Worm (Caenorhabditis elegans) whole organism, early embryonic: ENCODE measurements around the gene F19H8.2.

Source experiments
- F13C5.2 ChIP-seq: sonication (generic microtip); optimal IDR thresholded peaks from 2 replicates; lab custom pipeline; 2017; ENCODE audit warnings: mild to moderate bottlenecking, missing genetic modification characterization, inconsistent platforms, missing compliant biosample characterization
- aly-1 ChIP-seq: sonication (generic microtip); optimal IDR thresholded peaks from 2 replicates; lab custom pipeline; 2016; ENCODE audit warnings: missing genetic modification characterization, missing compliant biosample characterization
- ama-1 ChIP-seq: fragments of 150-350 bp; optimal IDR thresholded peaks from 2 replicates; lab custom pipeline; 2014
- ceh-13 ChIP-seq: fragments of 200-800 bp; sonication (Bioruptor generic); optimal IDR thresholded peaks from 2 replicates; lab custom pipeline; 2018; ENCODE audit warnings: mild to moderate bottlenecking, missing genetic modification characterization, missing compliant biosample characterization
- ceh-36 ChIP-seq: sonication (generic microtip); optimal IDR thresholded peaks from 2 replicates; lab custom pipeline; 2016; ENCODE audit warnings: missing genetic modification characterization, inconsistent platforms, missing compliant biosample characterization
- ets-7 ChIP-seq: sonication (generic microtip); optimal IDR thresholded peaks from 2 replicates; lab custom pipeline; 2016; ENCODE audit warnings: missing genotype, missing genetic modification characterization, missing compliant biosample characterization
- flt-1 ChIP-seq: fragments of 200-800 bp; sonication (Bioruptor generic); IDR thresholded peaks from 2 replicates; pipeline ENCODE4 v1.3.6; 2022; ENCODE audit warnings: missing genetic modification characterization, missing compliant biosample characterization
- hmbx-1 ChIP-seq: sonication (generic microtip); optimal IDR thresholded peaks from 2 replicates; lab custom pipeline; 2016; ENCODE audit warnings: mild to moderate bottlenecking, missing genetic modification characterization, missing compliant biosample characterization
- hmg-4 ChIP-seq: fragments of 200-800 bp; sonication (Bioruptor generic); optimal IDR thresholded peaks from 2 replicates; lab custom pipeline; 2018; ENCODE audit warnings: mild to moderate bottlenecking, missing genetic modification characterization, missing compliant biosample characterization
- pes-1 ChIP-seq: fragments of 200-800 bp; sonication (Bioruptor generic); IDR thresholded peaks from 2 replicates; pipeline ENCODE4 v1.3.6; 2022; ENCODE audit warnings: missing genetic modification reagents, missing genetic modification characterization, missing compliant biosample characterization
- scrt-1 ChIP-seq: fragments of 200-800 bp; sonication (Bioruptor generic); IDR thresholded peaks from 2 replicates; pipeline ENCODE4 v1.3.6; 2022; ENCODE audit warnings: missing genetic modification characterization, missing compliant biosample characterization
- sea-1 ChIP-seq: fragments of 200-800 bp; sonication (Bioruptor generic); conservative IDR thresholded peaks from 2 replicates; pipeline ENCODE4 v1.3.6; 2022; ENCODE audit warnings: missing genetic modification characterization, missing compliant biosample characterization
- tbx-11 ChIP-seq: fragments of 200-800 bp; sonication (Bioruptor generic); IDR thresholded peaks from 2 replicates; pipeline ENCODE4 v1.3.6; 2022; ENCODE audit warnings: missing genetic modification characterization, missing compliant biosample characterization
- tra-4 ChIP-seq: sonication (generic microtip); optimal IDR thresholded peaks from 2 replicates; lab custom pipeline; 2017; ENCODE audit warnings: missing genetic modification characterization, missing compliant biosample characterization

- no peak for TF ChIP-seq aly-1 (tag; lab: Kevin White, UChicago)
- TF ChIP-seq ceh-36 (tag; lab: Kevin White, UChicago), result no peak
- TF ChIP-seq tra-4 (tag; lab: Kevin White, UChicago), result no peak
- TF ChIP-seq ets-7 (tag; lab: Kevin White, UChicago), result no peak
- no peak for TF ChIP-seq F13C5.2 (tag; lab: Kevin White, UChicago)
- TF ChIP-seq ama-1 (lab: Kevin White, UChicago), result no peak
- TF ChIP-seq tbx-11 (GFP tag; lab: Robert Waterston, UW), result no peak
- no peak for TF ChIP-seq pes-1
- TF ChIP-seq hmbx-1 (tag; lab: Kevin White, UChicago), result no peak
- TF ChIP-seq flt-1, result no peak
- TF ChIP-seq sea-1, result no peak
- TF ChIP-seq scrt-1 (GFP tag; lab: Robert Waterston, UW), result no peak
- TF ChIP-seq hmg-4, result no peak
- no peak for TF ChIP-seq ceh-13 (GFP tag; lab: Kevin White, UChicago)
Observed at ce11 chrII:14622758-14623157, 17.1 kb upstream of the F19H8.2 start, which contains the start of gene mltn-10.
